Worm (Caenorhabditis elegans): ENCODE data around the gene drd-1.

Gene drd-1

DNA sequence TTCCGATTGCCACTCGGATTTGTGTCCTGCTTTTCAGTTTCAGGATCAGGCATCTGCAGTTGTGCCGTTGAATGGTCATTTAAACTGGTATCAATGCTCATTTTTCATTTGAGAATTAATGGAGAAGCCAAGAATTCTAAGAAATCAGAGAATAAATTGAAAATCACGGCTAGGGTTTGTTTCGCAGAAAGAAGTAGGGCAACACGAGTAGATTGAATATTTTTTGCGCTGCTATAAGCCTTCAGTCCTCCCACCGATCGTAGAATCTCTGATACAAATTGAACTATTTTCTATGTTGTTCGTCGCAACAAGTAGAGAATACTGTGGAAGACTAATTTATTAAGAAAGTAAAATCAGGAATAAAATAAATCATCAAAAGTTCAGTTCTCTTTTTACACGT lies 49.2 kb downstream of the drd-1 start, which contains the start of gene acp-3:
Gene acp-3, minus strand, starts transcription at position 101 of the 400 bp plus-strand sequence.
- no peak for TF ChIP-seq fos-1 (tag; optimal IDR thresholded peaks at IDR 0.05)
- peak in 1 of 2 experiments; percentile 68 for TF ChIP-seq unc-62 (GFP tag; optimal IDR thresholded peaks at IDR 0.05 in 1 of 2)
- no peak for TF ChIP-seq unc-62 (tag; optimal IDR thresholded peaks at IDR 0.05)
- TF ChIP-seq aha-1 (tag): peak; percentile 84

ce11 chrII:8438791-8439287 lies 51.0 kb downstream of the drd-1 start, which contains the start of gene lips-10:
Gene lips-10, plus strand, starts transcription at chrII:8439168.
- TF ChIP-seq unc-62 (GFP tag; optimal IDR thresholded peaks at IDR 0.05 in 1 of 2) (peak in 1 of 2 experiments; percentile 13), unc-62 (tag; optimal IDR thresholded peaks at IDR 0.05) (no peak), F49E8.2 (tag; optimal IDR thresholded peaks at IDR 0.05; ENCODE audit: borderline replicate concordance) (no peak), vab-7 (GFP tag; IDR thresholded peaks at IDR 0.05) (no peak), nhr-28 (tag; optimal IDR thresholded peaks at IDR 0.05) (peak; percentile 91)
